Worm (Caenorhabditis elegans) whole organism, L2 larva: ENCODE measurements around the gene srt-22.
A peak's percentile ranks its signal among the peaks of the same experiment; 100 is the strongest.

ENCODE experiments used
- ZK546.5 ChIP-seq: sonication (generic microtip); optimal IDR thresholded peaks from 2 replicates; lab custom pipeline; 2017; ENCODE audit warnings: missing biosample characterization, missing genetic modification characterization
- aly-2 ChIP-seq: fragments of 150-350 bp; optimal IDR thresholded peaks from 2 replicates; lab custom pipeline; 2014; ENCODE audit warnings: missing biosample characterization, missing genetic modification characterization
- crh-2 ChIP-seq: sonication (generic microtip); optimal IDR thresholded peaks from 2 replicates; lab custom pipeline; 2017; ENCODE audit warnings: missing biosample characterization, missing genetic modification characterization
- dmd-4 ChIP-seq: sonication (generic microtip); optimal IDR thresholded peaks from 2 replicates; lab custom pipeline; 2017; ENCODE audit warnings: missing biosample characterization, missing genetic modification characterization
- egl-27 ChIP-seq: sonication (generic microtip); optimal IDR thresholded peaks from 3 replicates; lab custom pipeline; 2017; ENCODE audit warnings: missing biosample characterization, missing genetic modification reagents, missing genetic modification characterization
- elt-1 ChIP-seq: fragments of 150-350 bp; optimal IDR thresholded peaks from 2 replicates; lab custom pipeline; 2014; ENCODE audit warnings: missing biosample characterization, missing genetic modification characterization
- elt-3 ChIP-seq: sonication (generic microtip); optimal IDR thresholded peaks from 2 replicates; lab custom pipeline; 2017; ENCODE audit warnings: missing biosample characterization, missing genetic modification characterization
- fos-1 ChIP-seq: fragments of 150-350 bp; optimal IDR thresholded peaks from 2 replicates; lab custom pipeline; 2014; ENCODE audit warnings: missing biosample characterization, missing genetic modification characterization
- gmeb-1 ChIP-seq: fragments of 150-350 bp; optimal IDR thresholded peaks from 2 replicates; lab custom pipeline; 2014; ENCODE audit warnings: missing biosample characterization, missing genetic modification characterization
- lin-11 ChIP-seq: fragments of 150-350 bp; sonication (generic microtip); optimal IDR thresholded peaks from 2 replicates; lab custom pipeline; 2014; ENCODE audit warnings: missing biosample characterization, missing genetic modification characterization, inconsistent platforms, mixed read lengths
- lin-13 ChIP-seq: fragments of 150-350 bp; optimal IDR thresholded peaks from 2 replicates; lab custom pipeline; 2014; ENCODE audit warnings: missing biosample characterization, missing genetic modification reagents, missing genetic modification characterization
- lin-39 ChIP-seq: fragments of 150-350 bp; optimal IDR thresholded peaks from 2 replicates; lab custom pipeline; 2014; ENCODE audit warnings: missing biosample characterization, missing genetic modification reagents, missing genetic modification characterization
- lsy-2 ChIP-seq, 2 experiments: fragments of 150-350 bp in 1 of 2; sonication (generic microtip) in 1 of 2; optimal IDR thresholded peaks; 2 replicates each; lab custom pipeline; 2014 to 2017; ENCODE audit warnings: missing biosample characterization in 2 of 2, missing genetic modification characterization in 2 of 2
- mab-5 ChIP-seq: fragments of 150-350 bp; optimal IDR thresholded peaks from 2 replicates; lab custom pipeline; 2014; ENCODE audit warnings: missing biosample characterization, missing genetic modification characterization
- mbf-1 ChIP-seq: sonication (generic microtip); optimal IDR thresholded peaks from 2 replicates; lab custom pipeline; 2017; ENCODE audit warnings: missing biosample characterization, missing genetic modification characterization
- mdl-1 ChIP-seq, 2 experiments: fragments of 150-350 bp in 1 of 2; sonication (generic microtip) in 1 of 2; optimal IDR thresholded peaks; 2 replicates each; lab custom pipeline; 2017; ENCODE audit warnings: missing biosample characterization in 2 of 2, missing genetic modification characterization in 2 of 2
- nhr-10 ChIP-seq: sonication (generic microtip); optimal IDR thresholded peaks from 2 replicates; lab custom pipeline; 2017; ENCODE audit warnings: missing biosample characterization, missing genetic modification characterization
- nhr-12 ChIP-seq: fragments of 150-350 bp; optimal IDR thresholded peaks from 2 replicates; lab custom pipeline; 2014; ENCODE audit warnings: missing biosample characterization, missing genetic modification characterization
- nhr-129 ChIP-seq: fragments of 150-350 bp; optimal IDR thresholded peaks from 2 replicates; lab custom pipeline; 2014; ENCODE audit warnings: missing biosample characterization, missing genetic modification characterization
- nhr-21 ChIP-seq: fragments of 150-350 bp; optimal IDR thresholded peaks from 2 replicates; lab custom pipeline; 2014; ENCODE audit warnings: missing biosample characterization, missing genetic modification characterization
- nhr-23 ChIP-seq: fragments of 150-350 bp; optimal IDR thresholded peaks from 2 replicates; lab custom pipeline; 2014; ENCODE audit warnings: missing biosample characterization, missing genetic modification reagents, missing genetic modification characterization
- nhr-25 ChIP-seq: fragments of 150-350 bp; sonication (generic microtip); optimal IDR thresholded peaks from 3 replicates; lab custom pipeline; 2014; ENCODE audit warnings: missing biosample characterization, missing genetic modification characterization
- nhr-6 ChIP-seq: fragments of 150-350 bp; optimal IDR thresholded peaks from 2 replicates; lab custom pipeline; 2014; ENCODE audit warnings: missing biosample characterization, missing genetic modification characterization
- nhr-77 ChIP-seq: fragments of 150-350 bp; optimal IDR thresholded peaks from 2 replicates; lab custom pipeline; 2014; ENCODE audit warnings: missing biosample characterization, missing genetic modification characterization
- skn-1 ChIP-seq: sonication (generic microtip); optimal IDR thresholded peaks from 2 replicates; lab custom pipeline; 2017; ENCODE audit warnings: missing biosample characterization, missing genetic modification characterization
- sma-3 ChIP-seq: sonication (generic microtip); optimal IDR thresholded peaks from 2 replicates; lab custom pipeline; 2016; ENCODE audit warnings: missing genetic modification reagents, missing genetic modification characterization, missing compliant biosample characterization
- sma-9 ChIP-seq, 2 experiments: fragments of 150-350 bp in 1 of 2; sonication (generic microtip) in 1 of 2; optimal IDR thresholded peaks; 2 replicates each; lab custom pipeline; 2014 to 2016; ENCODE audit warnings: missing genetic modification characterization in 2 of 2, mild to moderate bottlenecking in 1 of 2, missing biosample characterization in 1 of 2, missing compliant biosample characterization in 1 of 2, missing genetic modification reagents in 1 of 2, moderate library complexity in 1 of 2
- snpc-4 ChIP-seq: fragments of 150-350 bp; optimal IDR thresholded peaks from 2 replicates; lab custom pipeline; 2014; ENCODE audit warnings: missing biosample characterization, missing genetic modification characterization
- unc-55 ChIP-seq: fragments of 150-350 bp; sonication (generic microtip); optimal IDR thresholded peaks from 3 replicates; lab custom pipeline; 2014; ENCODE audit warnings: missing biosample characterization, missing genetic modification reagents, missing genetic modification characterization
- zag-1 ChIP-seq: fragments of 150-350 bp; optimal IDR thresholded peaks from 2 replicates; lab custom pipeline; 2014; ENCODE audit warnings: missing biosample characterization, missing genetic modification characterization
- ztf-1 ChIP-seq: fragments of 200-800 bp; sonication (Bioruptor generic); conservative IDR thresholded peaks from 2 replicates; pipeline ENCODE4 v1.3.6; 2022; ENCODE audit warnings: missing genetic modification characterization, missing compliant biosample characterization
- ztf-4 ChIP-seq: fragments of 150-350 bp; optimal IDR thresholded peaks from 2 replicates; lab custom pipeline; 2014; ENCODE audit warnings: missing biosample characterization, missing genetic modification characterization

The srt-22 gene

DNA sequence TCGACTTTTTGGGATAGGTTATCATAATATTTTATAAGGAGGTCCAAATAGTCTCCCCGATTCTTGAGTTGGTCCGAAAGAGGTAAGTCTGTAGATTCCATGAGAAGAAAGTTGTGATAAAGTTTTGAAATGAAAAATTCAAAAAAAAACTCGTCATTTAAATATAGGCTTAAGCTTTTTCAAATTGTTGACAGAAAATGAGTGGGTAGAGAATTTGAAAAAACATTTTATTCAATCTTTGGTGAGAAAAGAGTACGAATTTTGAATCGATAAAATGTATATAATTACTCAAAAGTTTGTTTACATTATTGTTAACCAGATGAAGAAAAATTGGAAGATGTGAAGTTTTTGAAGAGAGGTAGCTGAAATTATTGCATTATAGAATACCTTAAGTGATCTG, 10.2 kb downstream of the srt-22 start, which contains the start of gene T26H8.5:
TSS of gene T26H8.5 (minus strand) at position 101 of the 400 bp plus-strand sequence.
- TF ChIP-seq mbf-1 (tag; lab: Kevin White, UChicago) (no peak), nhr-12 (no peak), aly-2 (tag; lab: Kevin White, UChicago) (no peak), nhr-23 (no peak), skn-1 (no peak), unc-55 (GFP tag; lab: Kevin White, UChicago) (no peak), egl-27 (tag; lab: Kevin White, UChicago) (no peak), lin-39 (tag; lab: Kevin White, UChicago) (no peak), ztf-4 (tag; lab: Kevin White, UChicago) (no peak)
- TF ChIP-seq, all 48 proteins: peak for 0

- TF ChIP-seq nhr-21 (no peak), unc-55 (GFP tag; lab: Kevin White, UChicago) (no peak), lin-13 (no peak)
These were observed 12.1 kb downstream of the srt-22 start, which contains the start of gene srx-48 for ce11 chrV:15303625-15304024. TSS of gene srx-48 (minus strand) at chrV:15303725.

DNA sequence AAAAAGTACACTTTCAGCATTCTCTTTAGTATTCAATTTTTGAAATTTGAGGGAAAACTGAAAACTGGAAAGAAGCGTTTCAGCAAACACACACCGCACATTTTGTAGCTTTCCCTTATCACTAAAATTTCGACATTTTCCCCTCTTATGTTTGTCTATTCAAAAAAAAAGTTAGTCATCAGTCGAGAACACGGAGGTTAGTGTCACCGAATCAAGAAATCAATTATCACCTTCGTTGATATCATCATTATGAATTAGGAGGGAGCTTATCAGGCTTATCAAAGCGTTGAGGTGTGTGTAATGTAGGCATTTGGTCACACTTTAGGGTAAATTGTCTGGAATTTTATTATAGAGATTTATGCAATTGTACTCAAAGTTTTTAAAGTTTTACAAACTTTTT, 17.1 kb downstream of the srt-22 start, which contains the start of gene cpr-3:
TSS of gene cpr-3 (minus strand) at position 104 of the 400 bp plus-strand sequence.
- TF ChIP-seq nhr-21: no peak
- no peak for TF ChIP-seq ztf-4 (tag; lab: Kevin White, UChicago)
- TF ChIP-seq ZK546.5 (tag; lab: Kevin White, UChicago): no peak
- no peak for TF ChIP-seq egl-27 (tag; lab: Kevin White, UChicago)
- no peak for TF ChIP-seq mdl-1 (tag; optimal IDR thresholded peaks at IDR 0.05; lab: Kevin White, UChicago)
- peak; percentile 64 for TF ChIP-seq gmeb-1 (tag; lab: Kevin White, UChicago)
- TF ChIP-seq mab-5 (tag; lab: Kevin White, UChicago): no peak
- no peak for TF ChIP-seq dmd-4 (tag; lab: Kevin White, UChicago)
- TF ChIP-seq sma-3 (GFP tag; lab: Kevin White, UChicago): peak; percentile 8
- no peak for TF ChIP-seq nhr-10
- peak; percentile 64 for TF ChIP-seq crh-2
- peak; percentile 100 for TF ChIP-seq fos-1
- peak; percentile 75 for TF ChIP-seq skn-1

ce11 chrV:15293865-15294264, 21.9 kb downstream of the srt-22 start, which contains the start of gene str-96:
TSS of gene str-96 (minus strand) at chrV:15293965.
- TF ChIP-seq elt-1 (tag; lab: Kevin White, UChicago): no peak
- no peak for TF ChIP-seq sma-3 (GFP tag; lab: Kevin White, UChicago)
- TF ChIP-seq snpc-4 (tag; lab: Kevin White, UChicago): no peak
- no peak for TF ChIP-seq mdl-1 (tag; optimal IDR thresholded peaks at IDR 0.05; lab: Kevin White, UChicago)
- TF ChIP-seq mbf-1 (tag; lab: Kevin White, UChicago): no peak
- TF ChIP-seq nhr-129: no peak
- no peak for TF ChIP-seq unc-55 (GFP tag; lab: Kevin White, UChicago)
- no peak for TF ChIP-seq nhr-25
- no peak for TF ChIP-seq lin-11 (tag; lab: Kevin White, UChicago)
- no peak for TF ChIP-seq lsy-2 (tag; optimal IDR thresholded peaks at IDR 0.05; lab: Kevin White, UChicago)

ce11 chrV:15290995-15291394, 24.7 kb downstream of the srt-22 start, which contains the start of gene cyp-34A2:
TSS of gene cyp-34A2 (minus strand) at chrV:15291095.
- TF ChIP-seq egl-27 (tag; lab: Kevin White, UChicago): no peak

- TF ChIP-seq nhr-77 (tag; lab: Kevin White, UChicago): no peak
- TF ChIP-seq nhr-6 (tag; lab: Kevin White, UChicago): no peak
- no peak for TF ChIP-seq aly-2 (tag; lab: Kevin White, UChicago)
- no peak for TF ChIP-seq sma-9 (GFP tag; optimal IDR thresholded peaks at IDR 0.05; lab: Kevin White, UChicago)
- no peak for TF ChIP-seq sma-9 (tag; optimal IDR thresholded peaks at IDR 0.05; lab: Kevin White, UChicago)
- no peak for TF ChIP-seq crh-2
- TF ChIP-seq mdl-1 (tag; optimal IDR thresholded peaks at IDR 0.05; lab: Kevin White, UChicago): no peak
- TF ChIP-seq nhr-25: no peak
- TF ChIP-seq dmd-4 (tag; lab: Kevin White, UChicago): no peak
- no peak for TF ChIP-seq skn-1
- TF ChIP-seq ZK546.5 (tag; lab: Kevin White, UChicago): no peak
- TF ChIP-seq elt-3: no peak
- no peak for TF ChIP-seq zag-1
- no peak for TF ChIP-seq ztf-1 (GFP tag; lab: Robert Waterston, UW)
- no peak for TF ChIP-seq mbf-1 (tag; lab: Kevin White, UChicago)
These were observed 27.9 kb downstream of the srt-22 start, which contains the start of gene cyp-34A1 for ce11 chrV:15287856-15288255. TSS of gene cyp-34A1 (minus strand) at chrV:15287956.
